Worm (Caenorhabditis elegans) whole organism, mixed stage, embryonic: ENCODE results near the gene C46G7.2.

ENCODE experiments used
- M03D4.4 ChIP-seq: sonication (generic microtip); optimal IDR thresholded peaks from 2 replicates; lab custom pipeline; 2017; ENCODE audit warnings: mild to moderate bottlenecking, missing genetic modification characterization, missing compliant biosample characterization
- bed-3 ChIP-seq: fragments of 200-800 bp; sonication (Bioruptor generic); optimal IDR thresholded peaks from 3 replicates; lab custom pipeline; 2018; ENCODE audit warnings: mild to moderate bottlenecking, missing genetic modification characterization, moderate library complexity, missing compliant biosample characterization
- blmp-1 ChIP-seq: fragments of 150-350 bp; optimal IDR thresholded peaks from 2 replicates; lab custom pipeline; 2014; ENCODE audit warnings: missing biosample characterization, missing genetic modification characterization
- ceh-39 ChIP-seq: fragments of 150-350 bp; optimal IDR thresholded peaks from 2 replicates; lab custom pipeline; 2014; ENCODE audit warnings: missing biosample characterization, missing genetic modification characterization
- ceh-43 ChIP-seq: fragments of 200-800 bp; sonication (Bioruptor generic); optimal IDR thresholded peaks from 2 replicates; lab custom pipeline; 2018; ENCODE audit warnings: mild to moderate bottlenecking, missing genetic modification characterization, moderate library complexity, missing compliant biosample characterization
- ceh-83 ChIP-seq: fragments of 200-800 bp; sonication (Bioruptor generic); optimal IDR thresholded peaks from 2 replicates; lab custom pipeline; 2018; ENCODE audit warnings: mild to moderate bottlenecking, missing genetic modification characterization, missing compliant biosample characterization
- ces-1 ChIP-seq: fragments of 150-350 bp; optimal IDR thresholded peaks from 2 replicates; lab custom pipeline; 2014; ENCODE audit warnings: missing biosample characterization, missing genetic modification reagents, missing genetic modification characterization
- cnd-1 ChIP-seq: fragments of 200-800 bp; sonication (Bioruptor generic); optimal IDR thresholded peaks from 2 replicates; lab custom pipeline; 2018; ENCODE audit warnings: mild to moderate bottlenecking, missing genetic modification characterization, missing compliant biosample characterization
- drap-1 ChIP-seq: fragments of 200-800 bp; sonication (Bioruptor generic); optimal IDR thresholded peaks from 3 replicates; lab custom pipeline; 2018; ENCODE audit warnings: mild to moderate bottlenecking, missing genetic modification characterization, missing compliant biosample characterization
- elt-1 ChIP-seq: sonication (generic microtip); optimal IDR thresholded peaks from 2 replicates; lab custom pipeline; 2017; ENCODE audit warnings: missing genetic modification characterization, mild to moderate bottlenecking, missing compliant biosample characterization, antibody characterized with exemption, moderate library complexity, borderline replicate concordance; ENCODE audit not compliant: insufficient read depth
- elt-3 ChIP-seq: fragments of 150-350 bp; optimal IDR thresholded peaks from 2 replicates; lab custom pipeline; 2014; ENCODE audit warnings: missing biosample characterization, missing genetic modification characterization
- flh-1 ChIP-seq: fragments of 200-800 bp; sonication (Bioruptor generic); optimal IDR thresholded peaks from 2 replicates; lab custom pipeline; 2018; ENCODE audit warnings: mild to moderate bottlenecking, missing genetic modification characterization, moderate library complexity, missing compliant biosample characterization
- ham-2 ChIP-seq: fragments of 200-800 bp; sonication (Bioruptor generic); optimal IDR thresholded peaks from 2 replicates; lab custom pipeline; 2018; ENCODE audit warnings: mild to moderate bottlenecking, missing genetic modification characterization, missing compliant biosample characterization
- hlh-1 ChIP-seq: fragments of 150-350 bp; optimal IDR thresholded peaks from 2 replicates; lab custom pipeline; 2014; ENCODE audit warnings: missing biosample characterization, missing genetic modification reagents, missing genetic modification characterization
- lin-13 ChIP-seq: fragments of 150-350 bp; optimal IDR thresholded peaks from 2 replicates; lab custom pipeline; 2014; ENCODE audit warnings: missing biosample characterization, missing genetic modification characterization
- lin-32 ChIP-seq: fragments of 200-800 bp; sonication (Bioruptor generic); optimal IDR thresholded peaks from 2 replicates; lab custom pipeline; 2018; ENCODE audit warnings: mild to moderate bottlenecking, missing genetic modification characterization, missing compliant biosample characterization
- lsy-2 ChIP-seq: fragments of 150-350 bp; optimal IDR thresholded peaks from 2 replicates; lab custom pipeline; 2014; ENCODE audit warnings: missing biosample characterization, missing genetic modification characterization
- mab-5 ChIP-seq: fragments of 150-350 bp; optimal IDR thresholded peaks from 2 replicates; lab custom pipeline; 2014; ENCODE audit warnings: missing biosample characterization, missing genetic modification characterization
- mep-1 ChIP-seq: fragments of 150-350 bp; optimal IDR thresholded peaks from 2 replicates; lab custom pipeline; 2017; ENCODE audit warnings: missing biosample characterization, missing genetic modification reagents, missing genetic modification characterization, inconsistent platforms
- mls-2 ChIP-seq: sonication (generic microtip); optimal IDR thresholded peaks from 2 replicates; lab custom pipeline; 2016; ENCODE audit warnings: mild to moderate bottlenecking, missing genetic modification characterization, moderate library complexity, missing compliant biosample characterization
- nhr-12 ChIP-seq: fragments of 150-350 bp; optimal IDR thresholded peaks from 2 replicates; lab custom pipeline; 2014; ENCODE audit warnings: missing biosample characterization, missing genetic modification characterization
- nhr-2 ChIP-seq: fragments of 150-350 bp; optimal IDR thresholded peaks from 2 replicates; lab custom pipeline; 2014; ENCODE audit warnings: missing biosample characterization, missing genetic modification characterization
- nhr-237 ChIP-seq: fragments of 150-350 bp; optimal IDR thresholded peaks from 2 replicates; lab custom pipeline; 2014; ENCODE audit warnings: missing biosample characterization, missing genetic modification characterization
- nhr-28 ChIP-seq: fragments of 150-350 bp; optimal IDR thresholded peaks from 2 replicates; lab custom pipeline; 2014; ENCODE audit warnings: missing biosample characterization, missing genetic modification characterization
- nhr-76 ChIP-seq: sonication (generic microtip); optimal IDR thresholded peaks from 2 replicates; lab custom pipeline; 2017; ENCODE audit warnings: missing biosample characterization, missing genetic modification characterization
- pha-4 ChIP-seq: fragments of 150-350 bp; optimal IDR thresholded peaks from 2 replicates; lab custom pipeline; 2018; ENCODE audit warnings: missing biosample characterization, missing genetic modification reagents, missing genetic modification characterization
- sem-2 ChIP-seq: fragments of 200-800 bp; sonication (Bioruptor generic); optimal IDR thresholded peaks from 2 replicates; lab custom pipeline; 2018; ENCODE audit warnings: mild to moderate bottlenecking, missing genetic modification characterization, missing compliant biosample characterization
- snpc-4 ChIP-seq: fragments of 150-350 bp; optimal IDR thresholded peaks from 2 replicates; lab custom pipeline; 2014; ENCODE audit warnings: missing biosample characterization, missing genetic modification characterization
- sptf-1 ChIP-seq: sonication (generic microtip); optimal IDR thresholded peaks from 2 replicates; lab custom pipeline; 2017; ENCODE audit warnings: mild to moderate bottlenecking, missing genetic modification characterization, moderate library complexity, missing compliant biosample characterization
- tbx-8 ChIP-seq: fragments of 200-800 bp; sonication (Bioruptor generic); optimal IDR thresholded peaks from 2 replicates; lab custom pipeline; 2018; ENCODE audit warnings: mild to moderate bottlenecking, missing genetic modification characterization, moderate library complexity, missing compliant biosample characterization
- unc-120 ChIP-seq: sonication (generic microtip); optimal IDR thresholded peaks from 2 replicates; lab custom pipeline; 2017; ENCODE audit warnings: missing genetic modification characterization, missing compliant biosample characterization; ENCODE audit not compliant: poor library complexity, severe bottlenecking
- unc-39 ChIP-seq: fragments of 150-350 bp; optimal IDR thresholded peaks from 2 replicates; lab custom pipeline; 2014; ENCODE audit warnings: missing biosample characterization, missing genetic modification characterization
- unc-62 ChIP-seq: fragments of 150-350 bp; optimal IDR thresholded peaks from 2 replicates; lab custom pipeline; 2014; ENCODE audit warnings: missing biosample characterization, missing genetic modification reagents, missing genetic modification characterization
- zip-8 ChIP-seq: fragments of 150-350 bp; optimal IDR thresholded peaks from 2 replicates; lab custom pipeline; 2014; ENCODE audit warnings: missing biosample characterization, missing genetic modification characterization
- ztf-11 ChIP-seq: fragments of 150-350 bp; optimal IDR thresholded peaks from 2 replicates; lab custom pipeline; 2014; ENCODE audit warnings: missing biosample characterization, missing genetic modification characterization

Gene C46G7.2

DNA sequence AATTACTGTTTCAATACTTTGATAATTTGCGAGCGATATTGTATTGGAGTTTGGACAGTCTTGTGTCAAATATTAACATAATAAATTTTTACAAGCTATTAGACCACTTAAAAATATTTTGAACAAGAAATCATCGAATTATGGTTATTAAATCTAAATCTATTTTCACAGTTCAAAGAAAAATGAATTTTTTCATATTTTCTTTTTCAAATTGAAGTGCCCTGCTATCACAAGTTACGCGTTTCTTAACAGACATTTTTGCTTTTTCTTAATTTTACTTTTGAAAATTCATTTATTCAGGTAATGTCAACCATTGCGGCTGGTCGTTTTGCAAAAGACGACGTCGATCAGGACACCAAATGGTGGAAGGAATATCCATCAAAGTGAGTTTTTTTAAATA is at the start of gene C46G7.2:
TSS of gene C46G7.2 (plus strand) at position 301 of the 400 bp plus-strand sequence.
- no peak for TF ChIP-seq flh-1
- TF ChIP-seq elt-1 (tag; lab: Kevin White, UChicago): no peak
- no peak for TF ChIP-seq elt-3 (tag; lab: Kevin White, UChicago)
- no peak for TF ChIP-seq ceh-83
- TF ChIP-seq unc-39: no peak
- TF ChIP-seq blmp-1 (tag; lab: Kevin White, UChicago): no peak
- no peak for TF ChIP-seq tbx-8 (GFP tag; lab: Kevin White, UChicago)
- no peak for TF ChIP-seq ham-2
- no peak for TF ChIP-seq mab-5
- TF ChIP-seq zip-8: no peak
- TF ChIP-seq nhr-12: no peak
- TF ChIP-seq snpc-4 (tag; lab: Kevin White, UChicago): no peak
- no peak for TF ChIP-seq cnd-1 (tag; lab: Kevin White, UChicago)
- TF ChIP-seq hlh-1 (tag; lab: Kevin White, UChicago): no peak
- TF ChIP-seq lin-13: no peak

DNA sequence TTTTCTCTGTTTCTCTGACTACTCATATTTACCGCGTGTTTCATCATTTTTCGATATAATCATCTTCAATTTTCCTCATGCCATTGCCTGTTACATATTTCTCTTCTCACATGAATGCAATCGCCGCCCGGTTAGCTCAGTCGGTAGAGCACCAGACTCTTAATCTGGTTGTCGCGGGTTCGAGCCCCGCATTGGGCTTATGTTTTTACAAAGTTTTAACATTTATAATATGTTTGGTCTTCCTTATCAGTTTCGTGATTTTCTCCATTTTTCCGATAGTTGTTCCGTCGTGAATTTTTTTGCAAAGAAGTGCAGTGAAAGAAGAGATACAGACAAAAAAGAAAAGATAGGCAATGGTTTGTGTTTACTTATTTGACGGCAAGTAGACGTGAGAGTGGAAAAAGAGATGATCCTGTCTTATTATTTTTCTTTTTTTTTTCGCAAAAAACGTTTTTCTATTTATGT is 47.9 kb upstream of the C46G7.2 start:
- TF ChIP-seq lsy-2 (tag; lab: Kevin White, UChicago) (peak; percentile 19), zip-8 (no peak), nhr-2 (tag; lab: Kevin White, UChicago) (no peak), elt-3 (tag; lab: Kevin White, UChicago) (no peak), ces-1 (GFP tag; lab: Kevin White, UChicago) (peak; percentile 63), nhr-76 (no peak), blmp-1 (tag; lab: Kevin White, UChicago) (no peak), tbx-8 (GFP tag; lab: Kevin White, UChicago) (peak; percentile 40), mep-1 (tag; lab: Kevin White, UChicago) (peak; percentile 79), flh-1 (peak; percentile 61), pha-4 (tag; lab: Kevin White, UChicago) (peak; percentile 69), unc-39 (peak; percentile 24), nhr-28 (tag; lab: Kevin White, UChicago) (peak; percentile 57), unc-62 (GFP tag; lab: Kevin White, UChicago) (peak; percentile 39), lin-13 (no peak), lin-32 (GFP tag; lab: Kevin White, UChicago) (peak; percentile 76), sptf-1 (tag; lab: Kevin White, UChicago) (peak; percentile 92), M03D4.4 (tag; lab: Kevin White, UChicago) (peak; percentile 89), drap-1 (GFP tag; lab: Kevin White, UChicago) (peak; percentile 92), ztf-11 (tag; lab: Kevin White, UChicago) (peak; percentile 27), ceh-39 (tag; lab: Kevin White, UChicago) (peak; percentile 9), snpc-4 (tag; lab: Kevin White, UChicago) (no peak), ceh-83 (peak; percentile 91), nhr-237 (no peak), unc-120 (peak; percentile 97), mab-5 (no peak), nhr-12 (no peak), hlh-1 (tag; lab: Kevin White, UChicago) (peak; percentile 39), ham-2 (peak; percentile 85), sem-2 (GFP tag; lab: Kevin White, UChicago) (peak; percentile 79), cnd-1 (tag; lab: Kevin White, UChicago) (peak; percentile 92), bed-3 (GFP tag; lab: Kevin White, UChicago) (peak; percentile 67), mls-2 (tag; lab: Kevin White, UChicago) (peak; percentile 86), elt-1 (tag; lab: Kevin White, UChicago) (no peak), ceh-43 (GFP tag; lab: Kevin White, UChicago) (peak; percentile 67)

DNA sequence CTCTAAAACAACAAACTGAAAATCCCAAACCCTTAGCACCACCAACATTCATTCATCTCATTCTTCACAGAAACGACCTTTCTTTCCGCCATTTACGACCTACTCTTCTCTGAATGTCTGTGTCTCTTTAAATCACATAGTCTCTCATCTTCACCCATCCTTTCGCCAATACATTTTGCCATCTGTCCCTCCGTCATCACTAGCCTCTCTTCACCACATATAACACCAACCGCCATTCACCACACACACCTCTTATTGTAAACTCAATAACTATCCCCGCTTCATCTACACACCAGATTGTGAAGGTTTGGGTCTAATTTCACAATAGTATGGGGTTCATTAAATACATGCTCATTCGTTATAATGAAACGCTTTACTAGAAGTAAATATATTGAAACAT is 44.5 kb upstream of the C46G7.2 start:
- peak; percentile 13 for TF ChIP-seq unc-62 (GFP tag; lab: Kevin White, UChicago)
- no peak for TF ChIP-seq blmp-1 (tag; lab: Kevin White, UChicago)
- no peak for TF ChIP-seq nhr-28 (tag; lab: Kevin White, UChicago)
- no peak for TF ChIP-seq M03D4.4 (tag; lab: Kevin White, UChicago)
- peak; percentile 23 for TF ChIP-seq unc-39
- TF ChIP-seq ceh-83: no peak
- TF ChIP-seq lin-32 (GFP tag; lab: Kevin White, UChicago): peak; percentile 25
- TF ChIP-seq ceh-43 (GFP tag; lab: Kevin White, UChicago): no peak
- no peak for TF ChIP-seq elt-1 (tag; lab: Kevin White, UChicago)
- TF ChIP-seq ham-2: no peak
- TF ChIP-seq pha-4 (tag; lab: Kevin White, UChicago): no peak
- no peak for TF ChIP-seq mls-2 (tag; lab: Kevin White, UChicago)
- peak; percentile 48 for TF ChIP-seq ztf-11 (tag; lab: Kevin White, UChicago)
- peak; percentile 88 for TF ChIP-seq cnd-1 (tag; lab: Kevin White, UChicago)
- no peak for TF ChIP-seq nhr-76
- peak; percentile 65 for TF ChIP-seq hlh-1 (tag; lab: Kevin White, UChicago)
- TF ChIP-seq bed-3 (GFP tag; lab: Kevin White, UChicago): no peak
- TF ChIP-seq unc-120: no peak
- TF ChIP-seq nhr-12: no peak
- peak; percentile 18 for TF ChIP-seq mep-1 (tag; lab: Kevin White, UChicago)
- TF ChIP-seq ces-1 (GFP tag; lab: Kevin White, UChicago): peak; percentile 80
- TF ChIP-seq mab-5: no peak
- no peak for TF ChIP-seq flh-1
